Worm (Caenorhabditis elegans): ENCODE data around the gene abu-1.

ce11 chrV:10383950-10384349 lies 2.3 kb upstream of the abu-1 start, which contains the start of gene spe-10:
- no peak for TF ChIP-seq nhr-10 (tag; optimal IDR thresholded peaks at IDR 0.05)
- TF ChIP-seq nhr-237 (tag; optimal IDR thresholded peaks at IDR 0.05): no peak
- TF ChIP-seq crh-2 (tag; optimal IDR thresholded peaks at IDR 0.05): no peak
- no peak for TF ChIP-seq fos-1 (tag; optimal IDR thresholded peaks at IDR 0.05)
- no peak for TF ChIP-seq snpc-4 (tag; optimal IDR thresholded peaks at IDR 0.05)
- TF ChIP-seq aly-2 (tag; optimal IDR thresholded peaks at IDR 0.05): no peak
- TF ChIP-seq ztf-4 (tag; optimal IDR thresholded peaks at IDR 0.05): no peak
- TF ChIP-seq nhr-23 (tag; optimal IDR thresholded peaks at IDR 0.05): no peak
- TF ChIP-seq zag-1 (tag; optimal IDR thresholded peaks at IDR 0.05): no peak
- TF ChIP-seq ztf-11 (tag; optimal IDR thresholded peaks at IDR 0.05): no peak
- TF ChIP-seq ceh-16 (tag; optimal IDR thresholded peaks at IDR 0.05): no peak
- TF ChIP-seq ceh-82 (tag; optimal IDR thresholded peaks at IDR 0.05): no peak
- TF ChIP-seq skn-1 (tag; optimal IDR thresholded peaks at IDR 0.05): no peak
